Fruit fly (Drosophila melanogaster) whole organism, embryonic: ENCODE measurements around the gene Hecw.
A peak's percentile ranks its signal among the peaks of the same experiment; 100 is the strongest.

ENCODE experiments used
- BEAF-32 ChIP-seq: fragments of 200-800 bp; sonication (Bioruptor generic); optimal IDR thresholded peaks from 3 replicates; lab custom pipeline; 2017; ENCODE audit warnings: missing biosample characterization, missing genetic modification characterization, mild to moderate bottlenecking, moderate library complexity, missing genetic modification reagents
- CG10209 ChIP-seq: fragments of 200-800 bp; sonication (Bioruptor generic); optimal IDR thresholded peaks from 3 replicates; lab custom pipeline; 2017; ENCODE audit warnings: missing biosample characterization, mild to moderate bottlenecking, missing genetic modification characterization, missing genetic modification reagents
- CG10274 ChIP-seq: fragments of 200-800 bp; sonication (Bioruptor generic); optimal IDR thresholded peaks from 3 replicates; lab custom pipeline; 2017; ENCODE audit warnings: missing biosample characterization, mild to moderate bottlenecking, missing genetic modification characterization
- CG10979 ChIP-seq: fragments of 200-800 bp; sonication (Bioruptor generic); optimal IDR thresholded peaks from 2 replicates; lab custom pipeline; 2018; ENCODE audit warnings: missing biosample characterization, mild to moderate bottlenecking, missing genetic modification characterization, moderate library complexity
- CG11504 ChIP-seq: fragments of 200-800 bp; sonication (Bioruptor generic); optimal IDR thresholded peaks from 3 replicates; lab custom pipeline; 2019; ENCODE audit warnings: missing biosample characterization, mild to moderate bottlenecking, missing genetic modification characterization, moderate library complexity
- CG12104 ChIP-seq: fragments of 200-800 bp; sonication (Bioruptor generic); optimal IDR thresholded peaks from 3 replicates; lab custom pipeline; 2016; ENCODE audit warnings: missing biosample characterization, missing genetic modification characterization
- CG12236 ChIP-seq: fragments of 200-800 bp; sonication (Bioruptor generic); optimal IDR thresholded peaks from 2 replicates; lab custom pipeline; 2016; ENCODE audit warnings: missing biosample characterization, missing genetic modification characterization
- CG1529 ChIP-seq: fragments of 200-800 bp; sonication (Bioruptor generic); optimal IDR thresholded peaks from 3 replicates; lab custom pipeline; 2018; ENCODE audit warnings: missing biosample characterization, missing genetic modification characterization
- CG1603 ChIP-seq: fragments of 200-800 bp; sonication (Bioruptor generic); optimal IDR thresholded peaks from 2 replicates; lab custom pipeline; 2019; ENCODE audit warnings: missing biosample characterization, mild to moderate bottlenecking, missing genetic modification characterization, moderate library complexity
- CG1647 ChIP-seq: fragments of 200-800 bp; sonication (Bioruptor generic); optimal IDR thresholded peaks from 3 replicates; lab custom pipeline; 2016; ENCODE audit warnings: missing biosample characterization, missing genetic modification characterization
- CG2678 ChIP-seq: fragments of 200-800 bp; sonication (Bioruptor generic); optimal IDR thresholded peaks from 3 replicates; lab custom pipeline; 2019; ENCODE audit warnings: missing biosample characterization, mild to moderate bottlenecking, missing genetic modification characterization, moderate library complexity
- CG3407 ChIP-seq: fragments of 200-800 bp; sonication (Bioruptor generic); optimal IDR thresholded peaks from 2 replicates; lab custom pipeline; 2018; ENCODE audit warnings: missing biosample characterization, mild to moderate bottlenecking, missing genetic modification characterization
- CHES-1-like ChIP-seq: fragments of 200-800 bp; sonication (Bioruptor generic); optimal IDR thresholded peaks from 2 replicates; lab custom pipeline; 2016; ENCODE audit warnings: missing biosample characterization, missing genetic modification characterization
- CTCF ChIP-seq: fragments of 200-800 bp; sonication (Bioruptor generic); optimal IDR thresholded peaks from 2 replicates; lab custom pipeline; 2017; ENCODE audit warnings: missing biosample characterization, mild to moderate bottlenecking, missing genetic modification characterization, moderate library complexity
- Dad ChIP-seq: fragments of 200-800 bp; sonication (Bioruptor generic); optimal IDR thresholded peaks from 3 replicates; lab custom pipeline; 2016; ENCODE audit warnings: missing biosample characterization, missing genetic modification characterization
- Dek ChIP-seq: fragments of 200-800 bp; sonication (Bioruptor generic); optimal IDR thresholded peaks from 3 replicates; lab custom pipeline; 2019; ENCODE audit warnings: missing biosample characterization, mild to moderate bottlenecking, missing genetic modification characterization, moderate library complexity
- Elba2 ChIP-seq: fragments of 200-800 bp; sonication (Bioruptor generic); optimal IDR thresholded peaks from 3 replicates; lab custom pipeline; 2016; ENCODE audit warnings: missing biosample characterization, missing genetic modification characterization
- Ets65A ChIP-seq: fragments of 200-800 bp; sonication (Bioruptor generic); peaks from one replicate; lab custom pipeline; 2016; ENCODE audit warnings: missing biosample characterization, missing genetic modification characterization
- HHEX ChIP-seq: fragments of 200-800 bp; sonication (Bioruptor generic); optimal IDR thresholded peaks from 3 replicates; lab custom pipeline; 2017; ENCODE audit warnings: missing biosample characterization, mild to moderate bottlenecking, missing genetic modification characterization, missing genetic modification reagents
- Hr78 ChIP-seq, 2 experiments: fragments of 200-800 bp in 1 of 2; fragments of >200 bp in 1 of 2; sonication (Bioruptor generic) in 1 of 2; optimal IDR thresholded peaks; 2 replicates each; lab custom pipeline; 2017 to 2019; ENCODE audit warnings: missing biosample characterization in 2 of 2, missing genetic modification characterization in 2 of 2, mild to moderate bottlenecking in 1 of 2, moderate library complexity in 1 of 2
- Med ChIP-seq: fragments of 200-800 bp; sonication (Bioruptor generic); peaks from one replicate; lab custom pipeline; 2016; ENCODE audit warnings: missing biosample characterization, missing genetic modification characterization, mild to moderate bottlenecking, inconsistent platforms, moderate library complexity
- Meics ChIP-seq: fragments of 200-800 bp; sonication (Bioruptor generic); optimal IDR thresholded peaks from 2 replicates; lab custom pipeline; 2017; ENCODE audit warnings: missing biosample characterization, mild to moderate bottlenecking, missing genetic modification characterization
- NfI ChIP-seq: fragments of 200-800 bp; sonication (Bioruptor generic); optimal IDR thresholded peaks from 3 replicates; lab custom pipeline; 2018; ENCODE audit warnings: missing biosample characterization, mild to moderate bottlenecking, missing genetic modification characterization, moderate library complexity
- Pdp1 ChIP-seq, 2 experiments: fragments of 200-800 bp; sonication (Bioruptor generic); optimal IDR thresholded peaks; 3 replicates each; lab custom pipeline; 2016; ENCODE audit warnings: missing biosample characterization in 2 of 2, missing genetic modification characterization in 2 of 2, mild to moderate bottlenecking in 1 of 2, moderate library complexity in 1 of 2
- Rfx ChIP-seq: fragments of 200-800 bp; sonication (Bioruptor generic); IDR thresholded peaks from 2 replicates; pipeline ENCODE4 v1.3.6; 2022; ENCODE audit warnings: missing biosample characterization, missing genetic modification characterization
- YL-1 ChIP-seq: fragments of 200-800 bp; sonication (Bioruptor generic); optimal IDR thresholded peaks from 3 replicates; lab custom pipeline; 2017; ENCODE audit warnings: missing biosample characterization, mild to moderate bottlenecking, missing genetic modification characterization
- cato ChIP-seq: fragments of 200-800 bp; sonication (Bioruptor generic); optimal IDR thresholded peaks from 2 replicates; lab custom pipeline; 2016; ENCODE audit warnings: missing biosample characterization, missing genetic modification characterization, borderline replicate concordance
- cg ChIP-seq: fragments of 200-800 bp; sonication (Bioruptor generic); optimal IDR thresholded peaks from 3 replicates; lab custom pipeline; 2019; ENCODE audit warnings: missing biosample characterization, mild to moderate bottlenecking, missing genetic modification characterization, moderate library complexity
- chinmo ChIP-seq: fragments of 200-800 bp; sonication (Bioruptor generic); IDR thresholded peaks from 4 replicates; pipeline ENCODE4 v1.3.6; 2022; ENCODE audit warnings: missing biosample characterization, missing genetic modification characterization; ENCODE audit not compliant: partially characterized antibody
- crp ChIP-seq, 2 experiments: fragments of 200-800 bp; sonication (Bioruptor generic); optimal IDR thresholded peaks; 2 replicates in 1 of 2; 3 replicates in 1 of 2; lab custom pipeline; 2017; ENCODE audit warnings: missing biosample characterization in 2 of 2, missing genetic modification characterization in 2 of 2, mild to moderate bottlenecking in 1 of 2, moderate library complexity in 1 of 2
- cwo ChIP-seq: fragments of 200-800 bp; sonication (Bioruptor generic); optimal IDR thresholded peaks from 3 replicates; lab custom pipeline; 2017; ENCODE audit warnings: missing biosample characterization, missing genetic modification characterization, mild to moderate bottlenecking, moderate library complexity, missing genetic modification reagents
- dimm ChIP-seq: fragments of 200-800 bp; sonication (Bioruptor generic); IDR thresholded peaks from 2 replicates; pipeline ENCODE4 v1.3.6; 2022; ENCODE audit warnings: missing biosample characterization, missing genetic modification characterization
- esg ChIP-seq: fragments of 200-800 bp; sonication (Bioruptor generic); conservative IDR thresholded peaks from 2 replicates; pipeline ENCODE4 v1.3.6; 2022; ENCODE audit warnings: missing biosample characterization, missing genetic modification characterization
- gem ChIP-seq: fragments of 200-800 bp; sonication (Bioruptor generic); optimal IDR thresholded peaks from 2 replicates; lab custom pipeline; 2019; ENCODE audit warnings: missing biosample characterization, mild to moderate bottlenecking, missing genetic modification characterization, moderate library complexity
- gfzf ChIP-seq: fragments of 200-800 bp; sonication (Bioruptor generic); optimal IDR thresholded peaks from 2 replicates; lab custom pipeline; 2016; ENCODE audit warnings: missing biosample characterization, mild to moderate bottlenecking, missing genetic modification characterization, moderate library complexity
- kah ChIP-seq: fragments of 200-800 bp; sonication (Bioruptor generic); optimal IDR thresholded peaks from 2 replicates; lab custom pipeline; 2018; ENCODE audit warnings: missing biosample characterization, mild to moderate bottlenecking, missing genetic modification characterization
- row ChIP-seq: fragments of 200-800 bp; sonication (Bioruptor generic); IDR thresholded peaks from 3 replicates; pipeline ENCODE4 v1.3.6; 2022; ENCODE audit warnings: missing biosample characterization, missing genetic modification characterization
- sens ChIP-seq: fragments of 200-800 bp; sonication (Bioruptor generic); peaks from one replicate; lab custom pipeline; 2016; ENCODE audit warnings: missing biosample characterization, missing genetic modification characterization
- slbo ChIP-seq: fragments of 200-800 bp; sonication (Bioruptor generic); IDR thresholded peaks from 2 replicates; pipeline ENCODE4 v1.3.6; 2022; ENCODE audit warnings: missing biosample characterization, missing genetic modification characterization
- tgo ChIP-seq: fragments of 200-800 bp; sonication (Bioruptor generic); IDR thresholded peaks from 3 replicates; pipeline ENCODE4 v1.3.6; 2022; ENCODE audit warnings: missing biosample characterization, missing genetic modification characterization
- toy ChIP-seq: fragments of 200-800 bp; sonication (Bioruptor generic); IDR thresholded peaks from 2 replicates; pipeline ENCODE4 v1.3.6; 2022; ENCODE audit warnings: missing biosample characterization, missing genetic modification characterization
- tup ChIP-seq: fragments of 200-800 bp; sonication (Bioruptor generic); optimal IDR thresholded peaks from 2 replicates; lab custom pipeline; 2016; ENCODE audit warnings: missing biosample characterization, mild to moderate bottlenecking, missing genetic modification characterization, moderate library complexity
- zen2 ChIP-seq: fragments of 200-800 bp; sonication (Bioruptor generic); IDR thresholded peaks from 3 replicates; pipeline ENCODE4 v1.3.6; 2022; ENCODE audit warnings: missing biosample characterization, missing genetic modification characterization; ENCODE audit not compliant: partially characterized antibody

The Hecw gene

DNA sequence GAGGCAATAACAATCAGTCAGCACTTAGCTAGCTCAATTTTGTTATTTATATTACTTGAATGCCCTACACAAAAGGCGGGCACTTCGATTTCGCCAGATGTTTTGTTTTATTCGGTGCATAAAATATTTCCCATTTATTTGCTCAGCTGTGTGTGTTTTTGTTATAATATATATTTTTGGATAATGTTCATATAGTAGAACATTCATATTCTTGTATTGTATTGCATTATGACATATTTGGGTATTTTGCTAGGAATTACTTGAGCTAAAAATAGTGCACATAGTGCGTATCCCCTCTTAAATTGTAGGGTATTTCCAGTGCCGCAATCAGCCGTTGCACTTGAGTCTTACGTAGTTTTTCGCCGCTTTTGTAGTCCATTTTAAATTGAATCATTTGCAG, 18.8 kb upstream of the Hecw start (continued):
- peak; percentile 58 for TF ChIP-seq CG10209 (GFP tag; lab: Kevin White, UChicago)
- no peak for TF ChIP-seq gfzf (GFP tag; lab: Kevin White, UChicago)
- no peak for TF ChIP-seq CG12236 (GFP tag; lab: Kevin White, UChicago)
- TF ChIP-seq Hr78 (GFP tag; optimal IDR thresholded peaks at IDR 0.05; lab: Kevin White, UChicago), result no peak
- TF ChIP-seq cg (GFP tag; lab: Kevin White, UChicago), result no peak
- TF ChIP-seq Elba2, result no peak
- no peak for TF ChIP-seq Dad (GFP tag; lab: Kevin White, UChicago)

DNA sequence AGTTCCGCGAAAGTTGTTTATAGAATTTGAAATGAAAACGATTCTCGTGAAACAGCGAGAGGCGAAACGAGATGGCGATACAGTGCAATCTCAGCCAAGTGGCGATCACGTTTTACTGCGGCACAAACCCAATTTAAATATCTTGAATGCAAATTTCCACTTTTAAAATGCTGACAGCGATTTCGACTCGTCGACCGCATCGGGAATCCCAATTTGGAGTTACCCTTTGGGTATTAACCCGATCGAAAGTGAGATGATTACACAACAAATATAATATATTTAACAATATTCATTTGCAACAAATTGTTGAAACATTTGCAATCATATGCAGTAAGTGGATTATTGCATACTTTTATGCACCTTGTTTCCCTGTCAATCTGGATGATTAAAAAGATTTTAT, 18.2 kb upstream of the Hecw start:
- 0 out of 3 replicates have a peak, but pooled peaks have one; percentile 4 for TF ChIP-seq tgo (GFP tag; lab: Robert Waterston, UW)
- TF ChIP-seq kah (GFP tag; lab: Kevin White, UChicago), result no peak

DNA sequence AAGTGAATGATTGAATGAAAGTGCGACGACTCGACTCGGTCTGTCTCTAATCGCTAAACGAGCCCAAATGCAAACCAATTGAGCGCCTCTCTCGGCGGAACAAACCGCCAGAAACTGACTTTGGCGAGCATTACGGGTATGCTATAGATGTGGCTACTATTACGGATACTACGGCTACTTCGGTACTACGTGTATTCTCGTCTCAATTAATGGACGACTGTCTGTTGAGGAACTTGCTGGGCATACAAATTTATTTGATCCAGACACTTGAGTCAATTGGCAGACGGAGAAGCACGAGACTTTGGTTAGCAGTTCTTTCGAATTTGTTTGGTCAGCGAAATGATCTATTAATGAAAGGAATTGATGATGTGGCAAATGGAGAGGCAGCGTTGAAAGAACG, 14.3 kb upstream of the Hecw start:
- TF ChIP-seq Pdp1 (GFP tag; optimal IDR thresholded peaks at IDR 0.05; lab: Kevin White, UChicago) (peak in 1 of 2 experiments; percentile 22), CG3407 (no peak), gem (peak; percentile 10), cwo (GFP tag; lab: Kevin White, UChicago) (peak; percentile 58), Meics (GFP tag; lab: Kevin White, UChicago) (peak; percentile 71), CG1529 (no peak)

dm6 chrX:9595312-9595931, 13.3 kb upstream of the Hecw start:
- TF ChIP-seq gem, result peak; percentile 3
- peak; percentile 88 for TF ChIP-seq CTCF (GFP tag; lab: Kevin White, UChicago)
- TF ChIP-seq CG12104, result no peak
- peak; percentile 4 for TF ChIP-seq CG2678
- peak; percentile 24 for TF ChIP-seq sens
- peak; percentile 57 for TF ChIP-seq Med
- peak; percentile 7 for TF ChIP-seq HHEX
- TF ChIP-seq BEAF-32, result no peak
- TF ChIP-seq YL-1, result no peak
- TF ChIP-seq CG11504 (tag; lab: Kevin White, UChicago), result peak; percentile 6
- no peak for TF ChIP-seq CHES-1-like (GFP tag; lab: Kevin White, UChicago)
- TF ChIP-seq Rfx, result 0 out of 2 replicates have a peak, but pooled peaks have one; percentile 15
- TF ChIP-seq CG10979 (tag; lab: Kevin White, UChicago), result peak; percentile 51
- TF ChIP-seq Ets65A (GFP tag; lab: Kevin White, UChicago), result peak; percentile 55
- TF ChIP-seq NfI, result no peak
- 0 out of 4 replicates have a peak, but pooled peaks have one; percentile 4 for TF ChIP-seq chinmo (GFP tag; lab: Robert Waterston, UW)
- TF ChIP-seq esg (GFP tag; lab: Robert Waterston, UW), result peak; percentile 31; the same call in 1 of the 2 replicates
- TF ChIP-seq CG10274 (GFP tag; lab: Kevin White, UChicago), result peak; percentile 83
- TF ChIP-seq toy (GFP tag; lab: Robert Waterston, UW), result no peak
- peak; percentile 11 for TF ChIP-seq CG1603 (tag; lab: Kevin White, UChicago)
- peak; percentile 36; the same call in 1 of the 2 replicates for TF ChIP-seq slbo (GFP tag; lab: Robert Waterston, UW)
- TF ChIP-seq cato (GFP tag; lab: Kevin White, UChicago), result no peak
- no peak for TF ChIP-seq CG1647 (GFP tag; lab: Kevin White, UChicago)
- TF ChIP-seq row (GFP tag; lab: Robert Waterston, UW), result 0 out of 3 replicates have a peak, but pooled peaks have one; percentile 8
- no peak for TF ChIP-seq Dek (tag; lab: Kevin White, UChicago)
- TF ChIP-seq tup (GFP tag; lab: Kevin White, UChicago), result no peak
- TF ChIP-seq zen2 (GFP tag; lab: Robert Waterston, UW), result no peak
- no peak for TF ChIP-seq crp (GFP tag; optimal IDR thresholded peaks at IDR 0.05; lab: Kevin White, UChicago)
- no peak for TF ChIP-seq dimm (GFP tag; lab: Robert Waterston, UW)
